Fruit fly (Drosophila melanogaster): Measurements from ENCODE around the gene CG13031.
A peak's percentile ranks its signal among the peaks of the same experiment; 100 is the strongest.

CG13031 gene

dm6 chr3L:16765647-16766628, 41.3 kb downstream of the CG13031 start, which contains the start of gene Nrt (continued):
- TF ChIP-seq Hr39 (GFP tag; optimal IDR thresholded peaks at IDR 0.05) (no peak), CG6854 (GFP tag; optimal IDR thresholded peaks at IDR 0.05) (peak; percentile 43), fkh (GFP tag; optimal IDR thresholded peaks at IDR 0.05) (peak; percentile 50), CG11902 (GFP tag; optimal IDR thresholded peaks at IDR 0.05) (no peak), Sox14 (GFP tag; optimal IDR thresholded peaks at IDR 0.05) (no peak), net (GFP tag; optimal IDR thresholded peaks at IDR 0.05) (peak; percentile 61), CG15336 (GFP tag; IDR thresholded peaks at IDR 0.05) (peak; percentile 75), CG32006 (GFP tag; optimal IDR thresholded peaks at IDR 0.05) (peak; percentile 61), CG8632 (GFP tag; optimal IDR thresholded peaks at IDR 0.05) (peak; percentile 48), CG10669 (GFP tag; optimal IDR thresholded peaks at IDR 0.05) (peak; percentile 52), dac (GFP tag; optimal IDR thresholded peaks at IDR 0.05) (no peak), Eip93F (GFP tag; optimal IDR thresholded peaks at IDR 0.05) (no peak), CG6808 (GFP tag; optimal IDR thresholded peaks at IDR 0.05) (peak; percentile 76), CG7368 (GFP tag; optimal IDR thresholded peaks at IDR 0.05) (peak; percentile 23), CG1621 (tag; optimal IDR thresholded peaks at IDR 0.05) (peak; percentile 18), pdm3 (GFP tag; optimal IDR thresholded peaks at IDR 0.05) (peak; percentile 47), CG16779 (tag; optimal IDR thresholded peaks at IDR 0.05) (peak; percentile 43), Gug (GFP tag; IDR thresholded peaks at IDR 0.05) (no peak), Blimp-1 (GFP tag; optimal IDR thresholded peaks at IDR 0.05) (no peak)

DNA sequence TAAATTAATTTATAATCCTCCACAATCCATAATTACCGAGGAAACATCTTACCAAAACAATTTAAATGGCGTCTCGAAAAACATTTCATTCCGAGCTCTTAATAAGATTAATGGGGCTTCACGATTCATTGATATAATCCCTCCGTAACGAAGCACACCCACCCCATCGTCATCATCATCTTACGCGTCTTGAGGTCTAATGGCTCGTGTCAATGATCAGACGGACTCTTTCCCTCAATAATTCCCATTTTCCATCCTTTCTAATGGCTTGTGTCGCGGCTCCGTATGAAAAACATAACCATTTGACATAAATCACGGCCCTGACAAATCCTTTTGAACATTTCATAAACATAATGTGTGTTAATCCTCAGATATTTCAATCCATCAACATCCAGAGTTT, 42.2 kb downstream of the CG13031 start:
- TF ChIP-seq fd85E (GFP tag; optimal IDR thresholded peaks at IDR 0.05): no peak
- TF ChIP-seq CG6792 (GFP tag; optimal IDR thresholded peaks at IDR 0.05): no peak
- no peak for TF ChIP-seq Smox (GFP tag; optimal IDR thresholded peaks at IDR 0.05)
- no peak for TF ChIP-seq CG8119 (GFP tag; IDR thresholded peaks at IDR 0.05)
- TF ChIP-seq CG32006 (GFP tag; optimal IDR thresholded peaks at IDR 0.05): no peak
- no peak for TF ChIP-seq Hr38 (GFP tag; optimal IDR thresholded peaks at IDR 0.05)
- TF ChIP-seq Sox15 (GFP tag; optimal IDR thresholded peaks at IDR 0.05): no peak
- no peak for TF ChIP-seq spab (GFP tag; optimal IDR thresholded peaks at IDR 0.05)
- TF ChIP-seq lz (GFP tag; optimal IDR thresholded peaks at IDR 0.05): no peak
- no peak for TF ChIP-seq salr (GFP tag; optimal IDR thresholded peaks at IDR 0.05)
- TF ChIP-seq esn (GFP tag; optimal IDR thresholded peaks at IDR 0.05): no peak
- TF ChIP-seq CG4318 (GFP tag; optimal IDR thresholded peaks at IDR 0.05): no peak
- TF ChIP-seq pdm3 (GFP tag; optimal IDR thresholded peaks at IDR 0.05): no peak
- TF ChIP-seq vri (GFP tag; optimal IDR thresholded peaks at IDR 0.05): no peak
- TF ChIP-seq Blimp-1 (GFP tag; optimal IDR thresholded peaks at IDR 0.05): no peak
- TF ChIP-seq Ets21C (GFP tag; optimal IDR thresholded peaks at IDR 0.05): no peak

dm6 chr3L:16768001-16768652, 43.5 kb downstream of the CG13031 start:
- no peak for TF ChIP-seq Smox (GFP tag; optimal IDR thresholded peaks at IDR 0.05)
- no peak for TF ChIP-seq salr (GFP tag; optimal IDR thresholded peaks at IDR 0.05)
- peak; percentile 68 for TF ChIP-seq Eip78C (GFP tag)
- TF ChIP-seq CG8319 (GFP tag; optimal IDR thresholded peaks at IDR 0.05): no peak
- TF ChIP-seq CG10669 (GFP tag; optimal IDR thresholded peaks at IDR 0.05): no peak
- TF ChIP-seq esn (GFP tag; optimal IDR thresholded peaks at IDR 0.05): no peak
- TF ChIP-seq Hr38 (GFP tag; optimal IDR thresholded peaks at IDR 0.05): no peak
- peak; percentile 18 for TF ChIP-seq CG10631 (GFP tag; optimal IDR thresholded peaks at IDR 0.05)
- no peak for TF ChIP-seq Lpt (GFP tag; optimal IDR thresholded peaks at IDR 0.05)
- TF ChIP-seq Eip75B (GFP tag; optimal IDR thresholded peaks at IDR 0.05): no peak
- TF ChIP-seq CG11902 (GFP tag; optimal IDR thresholded peaks at IDR 0.05): no peak
- no peak for TF ChIP-seq CG16779 (tag; optimal IDR thresholded peaks at IDR 0.05)
- TF ChIP-seq CG8632 (GFP tag; optimal IDR thresholded peaks at IDR 0.05): no peak
- no peak for TF ChIP-seq achi (GFP tag; optimal IDR thresholded peaks at IDR 0.05)
- no peak for TF ChIP-seq dsx (GFP tag; optimal IDR thresholded peaks at IDR 0.05; ENCODE audit: poor library complexity, severe bottlenecking)
- TF ChIP-seq Hr4 (GFP tag; optimal IDR thresholded peaks at IDR 0.05): no peak
- no peak for TF ChIP-seq spab (GFP tag; optimal IDR thresholded peaks at IDR 0.05)
- 0 out of 3 replicates have a peak, but pooled peaks have one; percentile 38 for TF ChIP-seq eg (GFP tag; IDR thresholded peaks at IDR 0.05)
- TF ChIP-seq Ets96B (tag; optimal IDR thresholded peaks at IDR 0.05): peak; percentile 23
- TF ChIP-seq acj6 (GFP tag; optimal IDR thresholded peaks at IDR 0.05): peak; percentile 11
- TF ChIP-seq fkh (GFP tag; optimal IDR thresholded peaks at IDR 0.05): peak; percentile 52
- peak; percentile 4 for TF ChIP-seq CG3919 (GFP tag; optimal IDR thresholded peaks at IDR 0.05)
- no peak for TF ChIP-seq CG6808 (GFP tag; optimal IDR thresholded peaks at IDR 0.05)
